Fruit fly (Drosophila melanogaster): Measurements from ENCODE around the gene Cdep.

- TF ChIP-seq gl (tag; optimal IDR thresholded peaks at IDR 0.05) = no peak
- TF ChIP-seq CG8159 (tag; optimal IDR thresholded peaks at IDR 0.05) = no peak
- TF ChIP-seq CG13204 (GFP tag; optimal IDR thresholded peaks at IDR 0.05) = no peak
- no peak for TF ChIP-seq CG9948 (tag; optimal IDR thresholded peaks at IDR 0.05)
- no peak for TF ChIP-seq CG15710 (tag; optimal IDR thresholded peaks at IDR 0.05)
- TF ChIP-seq Ets98B (GFP tag; IDR thresholded peaks at IDR 0.05) = no peak
- no peak for TF ChIP-seq D1 (tag; optimal IDR thresholded peaks at IDR 0.05)
- TF ChIP-seq rn (GFP tag; IDR thresholded peaks at IDR 0.05) = no peak
Measured at dm6 chr3R:4955152-4955551, 44.8 kb downstream of the Cdep start, which contains the start of gene Jhbp3.

Data from whole organism, pupa.